Worm (Caenorhabditis elegans) whole organism, L2 larva: ENCODE data around the gene B0244.4.

ENCODE experiments used
- C34F6.9 ChIP-seq: fragments of 150-350 bp; optimal IDR thresholded peaks from 2 replicates; lab custom pipeline; 2014; ENCODE audit warnings: missing biosample characterization, missing genetic modification characterization
- aly-2 ChIP-seq: fragments of 150-350 bp; optimal IDR thresholded peaks from 2 replicates; lab custom pipeline; 2014; ENCODE audit warnings: missing biosample characterization, missing genetic modification characterization
- ceh-82 ChIP-seq: fragments of 150-350 bp; optimal IDR thresholded peaks from 2 replicates; lab custom pipeline; 2014; ENCODE audit warnings: missing biosample characterization, missing genetic modification characterization
- dmd-4 ChIP-seq: sonication (generic microtip); optimal IDR thresholded peaks from 2 replicates; lab custom pipeline; 2017; ENCODE audit warnings: missing biosample characterization, missing genetic modification characterization
- egl-27 ChIP-seq: sonication (generic microtip); optimal IDR thresholded peaks from 3 replicates; lab custom pipeline; 2017; ENCODE audit warnings: missing biosample characterization, missing genetic modification reagents, missing genetic modification characterization
- mab-5 ChIP-seq: fragments of 150-350 bp; optimal IDR thresholded peaks from 2 replicates; lab custom pipeline; 2014; ENCODE audit warnings: missing biosample characterization, missing genetic modification characterization
- mbf-1 ChIP-seq: sonication (generic microtip); optimal IDR thresholded peaks from 2 replicates; lab custom pipeline; 2017; ENCODE audit warnings: missing biosample characterization, missing genetic modification characterization
- nhr-10 ChIP-seq: sonication (generic microtip); optimal IDR thresholded peaks from 2 replicates; lab custom pipeline; 2017; ENCODE audit warnings: missing biosample characterization, missing genetic modification characterization
- nhr-12 ChIP-seq: fragments of 150-350 bp; optimal IDR thresholded peaks from 2 replicates; lab custom pipeline; 2014; ENCODE audit warnings: missing biosample characterization, missing genetic modification characterization
- nhr-237 ChIP-seq: fragments of 150-350 bp; optimal IDR thresholded peaks from 2 replicates; lab custom pipeline; 2014; ENCODE audit warnings: missing biosample characterization, missing genetic modification characterization
- snpc-4 ChIP-seq: fragments of 150-350 bp; optimal IDR thresholded peaks from 2 replicates; lab custom pipeline; 2014; ENCODE audit warnings: missing biosample characterization, missing genetic modification characterization
- ztf-4 ChIP-seq: fragments of 150-350 bp; optimal IDR thresholded peaks from 2 replicates; lab custom pipeline; 2014; ENCODE audit warnings: missing biosample characterization, missing genetic modification characterization

ce11 chrIII:5706077-5706627 lies 41.1 kb upstream of the B0244.4 start, which contains the start of gene rpl-23:
- peak; percentile 12 for TF ChIP-seq nhr-10 (tag; lab: Kevin White, UChicago)
- TF ChIP-seq snpc-4 = peak; percentile 72
- no peak for TF ChIP-seq dmd-4 (tag; lab: Kevin White, UChicago)
- TF ChIP-seq ztf-4 (tag; lab: Kevin White, UChicago) = peak; percentile 88
- TF ChIP-seq aly-2 = no peak
- no peak for TF ChIP-seq nhr-12
- TF ChIP-seq mab-5 = peak; percentile 85
- no peak for TF ChIP-seq mbf-1
- no peak for TF ChIP-seq nhr-237 (tag; lab: Kevin White, UChicago)
- peak; percentile 73 for TF ChIP-seq ceh-82 (tag; lab: Kevin White, UChicago)
- TF ChIP-seq C34F6.9 (tag; lab: Kevin White, UChicago) = peak; percentile 97
- TF ChIP-seq egl-27 (tag; lab: Kevin White, UChicago) = peak; percentile 76
